Worm (Caenorhabditis elegans): ENCODE measurements around the gene nlp-47.
"Not testable (repeated sequence)": the region's sequence is repeated elsewhere in the genome, so short reads cannot be mapped to it uniquely, and the experiment has no call there.

Gene nlp-47

DNA sequence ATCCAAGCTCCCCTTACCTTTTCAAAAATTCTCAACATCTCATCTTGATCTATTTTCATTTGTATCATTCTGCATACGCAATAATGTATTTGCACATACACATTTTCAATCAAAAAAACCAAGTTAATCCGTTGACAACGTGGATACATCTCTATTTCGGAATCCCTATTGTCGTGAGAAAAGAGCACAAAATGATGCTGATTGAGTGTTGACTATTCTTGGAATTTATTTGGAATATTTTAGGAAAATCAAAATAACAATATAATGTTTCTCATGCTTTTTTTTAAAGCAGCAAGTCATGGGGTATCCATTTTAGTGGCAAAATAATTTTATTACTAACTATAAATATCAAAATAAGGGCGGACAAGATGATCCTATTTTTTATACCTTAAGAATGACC lies 9.2 kb upstream of the nlp-47 start:
- TF ChIP-seq gmeb-1 (tag; optimal IDR thresholded peaks at IDR 0.05) (no peak), alr-1 (tag; optimal IDR thresholded peaks at IDR 0.05) (no peak), unc-55 (GFP tag; optimal IDR thresholded peaks at IDR 0.05) (no peak), mdl-1 (tag; optimal IDR thresholded peaks at IDR 0.05) (no peak), elt-1 (tag; optimal IDR thresholded peaks at IDR 0.05) (no peak), nhr-23 (tag; optimal IDR thresholded peaks at IDR 0.05) (no peak), nhr-129 (tag; optimal IDR thresholded peaks at IDR 0.05) (no peak), unc-39 (tag; optimal IDR thresholded peaks at IDR 0.05) (no peak), blmp-1 (tag; optimal IDR thresholded peaks at IDR 0.05; ENCODE audit: insufficient read depth) (no peak)

DNA sequence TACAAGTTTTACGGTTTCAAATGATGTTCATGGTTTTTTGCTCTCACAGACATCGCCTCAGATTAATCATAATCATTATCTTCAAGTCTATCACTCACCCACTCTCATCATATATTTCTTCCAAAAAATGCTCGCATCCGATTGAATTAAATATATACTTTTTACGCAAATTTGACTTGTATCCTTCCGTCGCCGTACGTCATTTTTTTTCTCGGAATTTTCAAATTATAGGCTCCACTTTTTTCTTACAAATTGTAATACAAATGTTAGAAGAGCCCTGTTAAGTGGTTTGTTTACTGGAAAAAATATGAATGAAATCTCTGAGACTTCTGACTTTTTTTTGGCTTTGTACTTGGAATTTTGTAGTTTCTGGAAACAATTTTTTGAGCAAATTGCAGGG lies 3.5 kb upstream of the nlp-47 start:
- TF ChIP-seq sma-3 (GFP tag; optimal IDR thresholded peaks at IDR 0.05) = no peak
- TF ChIP-seq ceh-82 (tag; optimal IDR thresholded peaks at IDR 0.05) = no peak
- TF ChIP-seq skn-1 (tag; optimal IDR thresholded peaks at IDR 0.05) = no peak
- no peak for TF ChIP-seq nhr-25 (tag; optimal IDR thresholded peaks at IDR 0.05)
- TF ChIP-seq crh-2 (tag; optimal IDR thresholded peaks at IDR 0.05) = no peak
- TF ChIP-seq nhr-6 (tag; optimal IDR thresholded peaks at IDR 0.05) = no peak
- no peak for TF ChIP-seq aly-2 (tag; optimal IDR thresholded peaks at IDR 0.05)
- TF ChIP-seq nhr-21 (tag; optimal IDR thresholded peaks at IDR 0.05) = no peak
- TF ChIP-seq nhr-10 (tag; optimal IDR thresholded peaks at IDR 0.05) = no peak
- no peak for TF ChIP-seq lsy-2 (tag; optimal IDR thresholded peaks at IDR 0.05)
- no peak for TF ChIP-seq lin-11 (tag; optimal IDR thresholded peaks at IDR 0.05)
- no peak for TF ChIP-seq nhr-11 (tag; optimal IDR thresholded peaks at IDR 0.05)
- TF ChIP-seq nhr-77 (tag; optimal IDR thresholded peaks at IDR 0.05) = no peak
- no peak for TF ChIP-seq sma-9 (GFP tag; optimal IDR thresholded peaks at IDR 0.05)
- TF ChIP-seq sma-9 (tag; optimal IDR thresholded peaks at IDR 0.05) = no peak
- no peak for TF ChIP-seq ceh-16 (tag; optimal IDR thresholded peaks at IDR 0.05)
- TF ChIP-seq sem-4 (tag; optimal IDR thresholded peaks at IDR 0.05) = no peak
- no peak for TF ChIP-seq nhr-23 (tag; optimal IDR thresholded peaks at IDR 0.05)
- TF ChIP-seq elt-1 (tag; optimal IDR thresholded peaks at IDR 0.05) = no peak

DNA sequence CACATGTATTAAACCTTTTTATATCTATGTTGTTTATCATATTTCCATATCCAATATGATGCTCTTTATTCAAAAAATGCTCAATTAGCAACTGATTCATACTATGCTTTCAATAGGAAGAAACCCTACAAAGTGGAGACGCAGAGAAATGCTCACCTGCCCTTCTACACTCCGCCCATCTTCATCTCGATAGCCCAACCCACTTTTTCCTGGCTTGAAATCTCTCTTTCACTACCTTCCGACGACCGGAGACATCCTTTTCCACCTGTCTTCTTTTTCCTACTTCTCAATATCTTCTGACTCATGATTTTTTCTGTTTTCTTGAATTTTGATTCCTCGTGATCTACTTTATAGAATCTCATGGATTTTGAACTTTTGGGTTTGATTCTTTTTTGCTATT lies 1.7 kb upstream of the nlp-47 start:
- TF ChIP-seq mdl-1 (tag; optimal IDR thresholded peaks at IDR 0.05) (no peak), sem-4 (tag; optimal IDR thresholded peaks at IDR 0.05) (no peak), nhr-11 (tag; optimal IDR thresholded peaks at IDR 0.05) (no peak), egl-27 (tag; optimal IDR thresholded peaks at IDR 0.05) (no peak)

DNA sequence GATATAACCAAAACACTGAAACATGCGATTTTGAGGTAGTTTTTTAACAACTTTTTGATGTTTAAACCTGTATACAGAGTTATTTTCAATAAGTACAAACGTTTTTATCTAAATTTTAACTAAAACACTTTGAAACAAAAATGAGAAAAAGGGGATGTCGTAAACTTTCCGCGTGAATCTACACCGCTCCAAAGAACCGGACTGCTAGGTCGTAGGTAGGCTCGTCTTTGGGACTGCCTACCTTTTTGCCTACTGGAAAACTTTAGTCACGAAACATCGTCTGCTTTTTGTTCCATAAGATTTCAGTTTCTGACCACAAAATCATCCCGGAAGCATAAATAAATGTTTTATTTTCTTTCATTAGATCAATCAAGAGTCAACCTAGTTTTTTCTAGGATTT lies 560 bp downstream of the nlp-47 start:
- no peak for TF ChIP-seq aly-2 (tag; optimal IDR thresholded peaks at IDR 0.05)
- no peak for TF ChIP-seq lsy-2 (tag; optimal IDR thresholded peaks at IDR 0.05)

DNA sequence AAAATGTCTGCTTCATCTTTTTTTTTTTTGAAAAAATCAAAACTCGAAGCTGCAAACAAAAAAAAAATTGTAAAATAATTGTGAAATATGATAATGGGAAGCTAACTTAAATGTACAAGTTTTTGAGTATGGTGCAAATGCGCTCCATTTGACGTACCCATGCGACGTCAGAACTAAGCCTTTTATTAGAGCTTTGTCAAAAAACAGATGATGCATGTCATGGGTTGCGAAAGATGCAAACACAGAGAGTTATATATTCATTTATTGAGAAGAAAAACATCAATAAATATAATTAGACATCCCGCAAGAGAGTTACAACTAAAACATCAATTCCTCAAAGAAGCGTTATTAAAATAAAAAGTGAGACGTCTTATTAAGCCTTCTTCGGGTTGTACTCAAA lies 3.8 kb downstream of the nlp-47 start:
- no peak for TF ChIP-seq zag-1 (tag; optimal IDR thresholded peaks at IDR 0.05)
- TF ChIP-seq C34F6.9 (tag; optimal IDR thresholded peaks at IDR 0.05) = no peak

DNA sequence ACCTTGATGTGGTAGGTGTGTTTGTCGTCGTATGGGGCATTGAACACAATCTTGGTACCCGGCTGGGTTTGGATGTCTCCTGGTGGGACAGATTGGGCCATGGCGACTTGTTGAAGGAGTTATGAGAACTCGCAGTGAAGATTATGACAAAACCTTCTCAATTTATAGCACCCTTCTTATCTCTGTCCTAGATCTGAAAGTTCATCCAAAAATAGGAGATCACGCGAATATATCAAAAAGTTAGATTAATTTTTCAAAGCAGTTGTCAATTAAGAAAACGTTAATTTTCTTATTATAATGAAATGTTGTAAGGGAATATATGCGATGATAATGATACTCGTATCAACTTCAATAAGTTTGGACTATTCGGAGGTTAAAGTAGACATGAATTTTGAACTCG lies 4.6 kb downstream of the nlp-47 start, which contains the start of gene msp-51:
msp-51 (minus strand) TSS at position 101 of the 400 bp plus-strand sequence.
- not testable (repeated sequence) for TF ChIP-seq lin-39, crh-2, unc-39 (tag; optimal IDR thresholded peaks at IDR 0.05)

DNA sequence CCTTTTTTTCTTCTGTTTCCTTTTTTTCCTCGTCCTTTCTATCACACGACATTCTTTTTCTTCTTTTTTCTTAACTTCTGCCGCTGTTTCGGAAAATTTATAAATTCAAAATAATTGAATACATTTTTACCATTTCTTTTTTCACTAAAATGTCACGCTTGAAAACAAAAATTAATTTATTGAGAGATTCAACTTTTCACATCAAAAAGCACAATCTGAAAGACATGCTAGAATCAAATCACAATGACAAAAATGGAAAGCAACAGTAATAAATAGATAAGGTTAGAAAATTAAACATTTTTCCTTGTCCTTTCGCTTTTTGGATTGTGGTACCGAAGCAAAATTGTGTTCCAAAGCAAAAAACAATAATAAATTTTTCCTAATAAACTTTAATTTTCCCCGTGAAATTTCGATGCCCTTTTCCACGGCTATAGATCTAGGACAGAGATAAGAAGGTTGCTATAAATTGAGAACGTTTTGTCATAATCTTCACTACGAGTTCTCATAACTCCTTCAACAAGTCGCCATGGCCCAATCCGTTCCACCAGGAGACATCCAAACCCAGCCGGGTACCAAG lies 6.9 kb downstream of the nlp-47 start, which contains the start of the genes ZK354.6 and msp-113:
ZK354.6 (minus strand) TSS at position 101 of the 577 bp plus-strand sequence.
msp-113 (plus strand) TSS at position 527 of the 577 bp plus-strand sequence.
- TF ChIP-seq nhr-77 (tag; optimal IDR thresholded peaks at IDR 0.05) (no peak), nhr-21 (tag; optimal IDR thresholded peaks at IDR 0.05) (no peak), gmeb-1 (tag; optimal IDR thresholded peaks at IDR 0.05) (no peak), mab-5 (tag; optimal IDR thresholded peaks at IDR 0.05) (no peak), sma-3 (GFP tag; optimal IDR thresholded peaks at IDR 0.05) (no peak), aly-2 (tag; optimal IDR thresholded peaks at IDR 0.05) (no peak), F13H6.1 (tag; optimal IDR thresholded peaks at IDR 0.05) (no peak), ztf-4 (tag; optimal IDR thresholded peaks at IDR 0.05) (no peak), R02D3.7 (tag; optimal IDR thresholded peaks at IDR 0.05) (no peak), unc-62 (GFP tag; optimal IDR thresholded peaks at IDR 0.05) (no peak), ztf-11 (tag; optimal IDR thresholded peaks at IDR 0.05) (no peak), nhr-23 (tag; optimal IDR thresholded peaks at IDR 0.05) (no peak), unc-39 (tag; optimal IDR thresholded peaks at IDR 0.05) (no peak), lin-39 (tag; optimal IDR thresholded peaks at IDR 0.05) (no peak), mdl-1 (tag; optimal IDR thresholded peaks at IDR 0.05) (no peak), fos-1 (tag; optimal IDR thresholded peaks at IDR 0.05) (no peak), skn-1 (tag; optimal IDR thresholded peaks at IDR 0.05) (no peak), nhr-25 (tag; optimal IDR thresholded peaks at IDR 0.05) (no peak), unc-55 (GFP tag; optimal IDR thresholded peaks at IDR 0.05) (no peak)
